Fruit fly (Drosophila melanogaster) whole organism, wandering third instar larva: ENCODE results near the gene put.
A peak's percentile ranks its signal among the peaks of the same experiment; 100 is the strongest.

ENCODE experiments used
- Mio ChIP-seq: sonication (Bioruptor generic); optimal IDR thresholded peaks from 2 replicates; lab custom pipeline; 2016; ENCODE audit warnings: missing biosample characterization, missing genetic modification characterization
- brk ChIP-seq: fragments of 200-800 bp; sonication (Bioruptor generic); optimal IDR thresholded peaks from 2 replicates; lab custom pipeline; 2016; ENCODE audit warnings: missing biosample characterization, mild to moderate bottlenecking, missing genetic modification characterization
- h ChIP-seq: fragments of 200-800 bp; sonication (Bioruptor generic); optimal IDR thresholded peaks from 3 replicates; lab custom pipeline; 2016; ENCODE audit warnings: missing biosample characterization, mild to moderate bottlenecking, missing genetic modification characterization
- pan ChIP-seq: fragments of >200 bp; optimal IDR thresholded peaks from 2 replicates; lab custom pipeline; 2017
- psq ChIP-seq: fragments of 200-800 bp; sonication (Bioruptor generic); optimal IDR thresholded peaks from 3 replicates; lab custom pipeline; 2017; ENCODE audit warnings: missing biosample characterization, mild to moderate bottlenecking, missing genetic modification characterization, moderate library complexity

DNA sequence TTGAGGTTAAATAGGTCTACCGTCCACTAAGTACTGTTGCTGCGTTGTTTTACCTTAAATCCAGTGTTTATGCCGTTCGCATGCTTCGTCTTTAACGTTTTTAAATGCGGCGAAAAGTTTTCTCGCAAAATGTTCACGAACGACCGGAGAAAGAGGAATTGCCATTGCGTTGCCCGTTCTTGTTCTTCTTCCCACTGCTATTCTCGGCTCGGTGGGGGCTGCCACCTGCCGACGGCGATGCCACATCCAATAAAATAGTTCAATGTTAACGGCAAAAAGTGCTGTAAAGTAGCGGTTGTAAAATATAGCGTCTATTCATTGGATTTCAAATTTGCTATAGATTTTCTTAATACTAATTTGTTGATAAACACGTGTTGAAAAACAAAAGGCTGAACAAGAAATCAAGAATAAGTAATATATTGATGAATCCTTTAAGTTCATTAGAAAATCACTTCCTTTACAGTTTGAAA lies 49.8 kb downstream of the put start, which contains the start of gene CG7987:
- no peak for TF ChIP-seq Mio (GFP tag; lab: Kevin White, UChicago)
- TF ChIP-seq pan = no peak
- TF ChIP-seq psq (GFP tag; lab: Kevin White, UChicago) = peak; percentile 95
- TF ChIP-seq h (GFP tag; lab: Kevin White, UChicago) = peak; percentile 36
- TF ChIP-seq brk (GFP tag; lab: Kevin White, UChicago) = no peak
